Fruit fly (Drosophila melanogaster) whole organism, embryonic: ENCODE measurements around the gene Ets97D.

Experiments used
- Blimp-1 ChIP-seq: fragments of 200-800 bp; sonication (Bioruptor generic); optimal IDR thresholded peaks from 3 replicates; lab custom pipeline; 2018; ENCODE audit warnings: missing biosample characterization, missing genetic modification characterization, mild to moderate bottlenecking, moderate library complexity, missing genetic modification reagents
- Bteb2 ChIP-seq: fragments of 200-800 bp; sonication (Bioruptor generic); optimal IDR thresholded peaks from 2 replicates; lab custom pipeline; 2016; ENCODE audit warnings: missing biosample characterization, missing genetic modification characterization
- CG10321 ChIP-seq: fragments of 200-800 bp; sonication (Bioruptor generic); IDR thresholded peaks from 2 replicates; pipeline ENCODE4 v1.3.6; 2022; ENCODE audit warnings: missing biosample characterization, missing genetic modification characterization
- CG10366 ChIP-seq: fragments of 200-800 bp; sonication (Bioruptor generic); IDR thresholded peaks from 2 replicates; pipeline ENCODE4 v1.3.6; 2022; ENCODE audit warnings: missing biosample characterization, missing genetic modification characterization
- CG11456 ChIP-seq: fragments of 200-800 bp; sonication (Bioruptor generic); IDR thresholded peaks from 3 replicates; pipeline ENCODE4 v1.3.6; 2022; ENCODE audit warnings: missing biosample characterization, missing genetic modification characterization
- CG14050 ChIP-seq: fragments of 200-800 bp; sonication (Bioruptor generic); IDR thresholded peaks from 3 replicates; pipeline ENCODE4 v1.3.6; 2022; ENCODE audit warnings: missing biosample characterization, missing genetic modification characterization
- CG14710 ChIP-seq: fragments of 200-800 bp; sonication (Bioruptor generic); optimal IDR thresholded peaks from 3 replicates; lab custom pipeline; 2019; ENCODE audit warnings: missing biosample characterization, mild to moderate bottlenecking, missing genetic modification characterization, moderate library complexity
- CG1529 ChIP-seq: fragments of 200-800 bp; sonication (Bioruptor generic); optimal IDR thresholded peaks from 3 replicates; lab custom pipeline; 2018; ENCODE audit warnings: missing biosample characterization, missing genetic modification characterization
- CG15601 ChIP-seq: fragments of 200-800 bp; sonication (Bioruptor generic); optimal IDR thresholded peaks from 3 replicates; lab custom pipeline; 2019; ENCODE audit warnings: missing biosample characterization, mild to moderate bottlenecking, missing genetic modification characterization, moderate library complexity
- CG2120 ChIP-seq: fragments of 200-800 bp; sonication (Bioruptor generic); optimal IDR thresholded peaks from 3 replicates; lab custom pipeline; 2016; ENCODE audit warnings: missing biosample characterization, missing genetic modification characterization
- CG30403 ChIP-seq: fragments of 200-800 bp; sonication (Bioruptor generic); optimal IDR thresholded peaks from 3 replicates; lab custom pipeline; 2016; ENCODE audit warnings: missing biosample characterization, missing genetic modification characterization
- CG3163 ChIP-seq: fragments of 200-800 bp; sonication (Bioruptor generic); optimal IDR thresholded peaks from 3 replicates; lab custom pipeline; 2016; ENCODE audit warnings: missing biosample characterization, missing genetic modification characterization
- CG3407 ChIP-seq: fragments of 200-800 bp; sonication (Bioruptor generic); optimal IDR thresholded peaks from 2 replicates; lab custom pipeline; 2018; ENCODE audit warnings: missing biosample characterization, mild to moderate bottlenecking, missing genetic modification characterization
- CG43689 ChIP-seq: fragments of 200-800 bp; sonication (Bioruptor generic); IDR thresholded peaks from 2 replicates; pipeline ENCODE4 v1.3.6; 2022; ENCODE audit warnings: missing biosample characterization, missing genetic modification characterization
- CG4820 ChIP-seq: fragments of 200-800 bp; sonication (Bioruptor generic); optimal IDR thresholded peaks from 3 replicates; lab custom pipeline; 2016; ENCODE audit warnings: missing biosample characterization, missing genetic modification characterization
- Camta ChIP-seq: fragments of 200-800 bp; sonication (Bioruptor generic); optimal IDR thresholded peaks from 2 replicates; lab custom pipeline; 2016; ENCODE audit warnings: missing biosample characterization, missing genetic modification characterization
- CrebB ChIP-seq: fragments of 200-800 bp; sonication (Bioruptor generic); optimal IDR thresholded peaks from 3 replicates; lab custom pipeline; 2018; ENCODE audit warnings: missing biosample characterization, mild to moderate bottlenecking, missing genetic modification characterization
- Dad ChIP-seq: fragments of 200-800 bp; sonication (Bioruptor generic); optimal IDR thresholded peaks from 3 replicates; lab custom pipeline; 2016; ENCODE audit warnings: missing biosample characterization, missing genetic modification characterization
- Dref ChIP-seq: fragments of 200-800 bp; sonication (Bioruptor generic); IDR thresholded peaks from 2 replicates; pipeline ENCODE4 v1.3.6; 2022; ENCODE audit warnings: missing biosample characterization, missing genetic modification characterization
- E2f2 ChIP-seq: fragments of 200-800 bp; sonication (Bioruptor generic); IDR thresholded peaks from 2 replicates; pipeline ENCODE4 v1.3.6; 2022; ENCODE audit warnings: missing biosample characterization, missing genetic modification characterization
- Fer2 ChIP-seq: fragments of 200-800 bp; sonication (Bioruptor generic); optimal IDR thresholded peaks from 2 replicates; lab custom pipeline; 2018; ENCODE audit warnings: missing biosample characterization, mild to moderate bottlenecking, missing genetic modification characterization, moderate library complexity
- Fer3 ChIP-seq: fragments of 200-800 bp; sonication (Bioruptor generic); optimal IDR thresholded peaks from 2 replicates; lab custom pipeline; 2018; ENCODE audit warnings: missing biosample characterization, mild to moderate bottlenecking, missing genetic modification characterization, moderate library complexity
- Neu2 ChIP-seq: fragments of 200-800 bp; sonication (Bioruptor generic); optimal IDR thresholded peaks from 3 replicates; lab custom pipeline; 2016; ENCODE audit warnings: missing biosample characterization, missing genetic modification characterization, borderline replicate concordance
- PHDP ChIP-seq: fragments of 200-800 bp; sonication (Bioruptor generic); optimal IDR thresholded peaks from 3 replicates; lab custom pipeline; 2018; ENCODE audit warnings: missing biosample characterization, mild to moderate bottlenecking, missing genetic modification characterization, moderate library complexity
- Six4 ChIP-seq: fragments of 200-800 bp; sonication (Bioruptor generic); optimal IDR thresholded peaks from 2 replicates; lab custom pipeline; 2016; ENCODE audit warnings: missing biosample characterization, missing genetic modification characterization
- Tbp ChIP-seq: fragments of >200 bp; optimal IDR thresholded peaks from 2 replicates; lab custom pipeline; 2018; ENCODE audit warnings: missing biosample characterization, missing genetic modification characterization
- Xrp1 ChIP-seq: fragments of 200-800 bp; sonication (Bioruptor generic); IDR thresholded peaks from 2 replicates; pipeline ENCODE4 v1.3.6; 2022; ENCODE audit warnings: missing biosample characterization, missing genetic modification characterization
- abd-A ChIP-seq: fragments of 200-800 bp; sonication (Bioruptor generic); optimal IDR thresholded peaks from 3 replicates; lab custom pipeline; 2019; ENCODE audit warnings: missing biosample characterization, mild to moderate bottlenecking, missing genetic modification characterization, moderate library complexity
- ato ChIP-seq: fragments of 200-800 bp; sonication (Bioruptor generic); IDR thresholded peaks from 2 replicates; pipeline ENCODE4 v1.3.6; 2022; ENCODE audit warnings: missing biosample characterization, missing genetic modification characterization; ENCODE audit not compliant: partially characterized antibody
- bab2 ChIP-seq: fragments of 200-800 bp; sonication (Bioruptor generic); optimal IDR thresholded peaks from 2 replicates; lab custom pipeline; 2016; ENCODE audit warnings: missing biosample characterization, missing genetic modification characterization
- br ChIP-seq: fragments of >200 bp; optimal IDR thresholded peaks from 2 replicates; lab custom pipeline; 2017
- cas ChIP-seq: fragments of 200-800 bp; sonication (Bioruptor generic); IDR thresholded peaks from 2 replicates; pipeline ENCODE4 v1.3.6; 2022; ENCODE audit warnings: missing biosample characterization, missing genetic modification characterization
- cato ChIP-seq: fragments of 200-800 bp; sonication (Bioruptor generic); optimal IDR thresholded peaks from 2 replicates; lab custom pipeline; 2016; ENCODE audit warnings: missing biosample characterization, missing genetic modification characterization, borderline replicate concordance
- da ChIP-seq: fragments of 200-800 bp; sonication (Bioruptor generic); optimal IDR thresholded peaks from 2 replicates; lab custom pipeline; 2016; ENCODE audit warnings: missing biosample characterization, missing genetic modification characterization
- dati ChIP-seq: fragments of 200-800 bp; sonication (Bioruptor generic); IDR thresholded peaks from 2 replicates; pipeline ENCODE4 v1.3.6; 2022; ENCODE audit warnings: missing biosample characterization, missing genetic modification characterization
- dmrt99B ChIP-seq: fragments of 200-800 bp; sonication (Bioruptor generic); optimal IDR thresholded peaks from 2 replicates; lab custom pipeline; 2018; ENCODE audit warnings: missing biosample characterization, mild to moderate bottlenecking, missing genetic modification characterization, moderate library complexity
- dysf ChIP-seq: fragments of 200-800 bp; sonication (Bioruptor generic); IDR thresholded peaks from 3 replicates; pipeline ENCODE4 v1.3.6; 2022; ENCODE audit warnings: missing biosample characterization, missing genetic modification characterization
- en ChIP-seq: fragments of 200-800 bp; sonication (Bioruptor generic); optimal IDR thresholded peaks from 2 replicates; lab custom pipeline; 2016; ENCODE audit warnings: missing biosample characterization, missing genetic modification characterization
- eyg ChIP-seq: fragments of 200-800 bp; sonication (Bioruptor generic); optimal IDR thresholded peaks from 3 replicates; lab custom pipeline; 2016; ENCODE audit warnings: missing biosample characterization, missing genetic modification characterization
- gfzf ChIP-seq: fragments of 200-800 bp; sonication (Bioruptor generic); optimal IDR thresholded peaks from 2 replicates; lab custom pipeline; 2016; ENCODE audit warnings: missing biosample characterization, mild to moderate bottlenecking, missing genetic modification characterization, moderate library complexity
- kni ChIP-seq: fragments of 200-800 bp; sonication (Bioruptor generic); optimal IDR thresholded peaks from 3 replicates; lab custom pipeline; 2017; ENCODE audit warnings: mild to moderate bottlenecking, missing biosample characterization, missing genetic modification reagents, missing genetic modification characterization
- lab ChIP-seq: fragments of 200-800 bp; sonication (Bioruptor generic); optimal IDR thresholded peaks from 3 replicates; lab custom pipeline; 2017; ENCODE audit warnings: missing biosample characterization, missing genetic modification characterization, mild to moderate bottlenecking, moderate library complexity, missing genetic modification reagents
- luna ChIP-seq: fragments of 200-800 bp; sonication (Bioruptor generic); optimal IDR thresholded peaks from 2 replicates; lab custom pipeline; 2016; ENCODE audit warnings: missing biosample characterization, missing genetic modification characterization
- odd ChIP-seq: fragments of 200-800 bp; sonication (Bioruptor generic); optimal IDR thresholded peaks from 2 replicates; lab custom pipeline; 2017; ENCODE audit warnings: missing biosample characterization, mild to moderate bottlenecking, missing genetic modification characterization
- onecut ChIP-seq: fragments of 200-800 bp; sonication (Bioruptor generic); IDR thresholded peaks from 2 replicates; pipeline ENCODE4 v1.3.6; 2022; ENCODE audit warnings: missing biosample characterization, missing genetic modification characterization
- pnt ChIP-seq: fragments of 200-800 bp; sonication (Bioruptor generic); optimal IDR thresholded peaks from 3 replicates; lab custom pipeline; 2016; ENCODE audit warnings: missing biosample characterization, missing genetic modification characterization
- pzg ChIP-seq: fragments of 200-800 bp; sonication (Bioruptor generic); optimal IDR thresholded peaks from 3 replicates; lab custom pipeline; 2018; ENCODE audit warnings: missing biosample characterization, mild to moderate bottlenecking, missing genetic modification characterization, moderate library complexity
- salm ChIP-seq: fragments of 200-800 bp; sonication (Bioruptor generic); optimal IDR thresholded peaks from 2 replicates; lab custom pipeline; 2018; ENCODE audit warnings: missing biosample characterization, mild to moderate bottlenecking, missing genetic modification characterization
- sens-2 ChIP-seq: fragments of 200-800 bp; sonication (Bioruptor generic); IDR thresholded peaks from 2 replicates; pipeline ENCODE4 v1.3.6; 2022; ENCODE audit warnings: missing biosample characterization, missing genetic modification characterization
- sisA ChIP-seq: fragments of 200-800 bp; sonication (Bioruptor generic); IDR thresholded peaks from 2 replicates; pipeline ENCODE4 v1.3.6; 2022; ENCODE audit warnings: missing biosample characterization, missing genetic modification characterization
- sqz ChIP-seq: fragments of 200-800 bp; sonication (Bioruptor generic); optimal IDR thresholded peaks from 3 replicates; lab custom pipeline; 2018; ENCODE audit warnings: missing biosample characterization, mild to moderate bottlenecking, missing genetic modification characterization
- zfh2 ChIP-seq: fragments of 200-800 bp; sonication (Bioruptor generic); optimal IDR thresholded peaks from 2 replicates; lab custom pipeline; 2016; ENCODE audit warnings: missing biosample characterization, missing genetic modification characterization

Gene Ets97D

DNA sequence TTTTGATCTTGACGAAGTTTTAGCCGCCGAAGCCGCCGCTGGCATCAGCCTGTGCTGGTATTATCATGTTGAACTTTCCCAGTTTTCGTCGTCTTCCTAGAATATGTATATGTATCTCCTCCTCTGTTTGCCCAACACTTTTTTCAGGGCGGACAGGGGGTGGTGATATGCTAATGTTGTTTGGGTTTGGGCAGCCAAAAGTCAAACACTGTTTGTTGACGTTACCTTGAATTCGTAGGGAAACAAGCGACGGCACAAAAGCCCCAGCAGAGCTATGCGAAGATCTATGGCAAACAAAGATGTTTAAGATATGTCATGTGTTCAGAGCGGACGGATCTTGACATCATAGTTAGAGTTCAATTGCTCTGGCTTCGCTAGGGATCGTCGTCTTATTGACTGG, 3.9 kb downstream of the Ets97D start (continued):
- no peak for TF ChIP-seq bab2
- TF ChIP-seq pzg (GFP tag; lab: Kevin White, UChicago), result no peak
- TF ChIP-seq salm (tag; lab: Kevin White, UChicago), result no peak
- peak; percentile 64 for TF ChIP-seq Blimp-1
- no peak for TF ChIP-seq luna (GFP tag; lab: Kevin White, UChicago)
- TF ChIP-seq da, result no peak
- peak; percentile 53 for TF ChIP-seq CG15601 (tag; lab: Kevin White, UChicago)
- no peak for TF ChIP-seq dati (GFP tag; lab: Robert Waterston, UW)
- peak; percentile 54 for TF ChIP-seq lab
- TF ChIP-seq ato (GFP tag; lab: Robert Waterston, UW), result no peak
- peak; percentile 4 for TF ChIP-seq sqz (GFP tag; lab: Kevin White, UChicago)
- TF ChIP-seq en, result no peak
- TF ChIP-seq CG11456 (GFP tag; lab: Robert Waterston, UW), result 0 out of 3 replicates have a peak, but pooled peaks have one; percentile 50
- peak; percentile 41 for TF ChIP-seq CG3407 (GFP tag; lab: Kevin White, UChicago)
- no peak for TF ChIP-seq Six4 (GFP tag; lab: Kevin White, UChicago)
- 0 out of 2 replicates have a peak, but pooled peaks have one; percentile 12 for TF ChIP-seq onecut (GFP tag; lab: Robert Waterston, UW)
- TF ChIP-seq dmrt99B, result peak; percentile 41
- no peak for TF ChIP-seq Camta (GFP tag; lab: Kevin White, UChicago)
- TF ChIP-seq Dad (GFP tag; lab: Kevin White, UChicago), result no peak
- TF ChIP-seq CG14050, result no peak
- TF ChIP-seq Tbp (GFP tag; lab: Kevin White, UChicago), result no peak
- no peak; the same call in 1 of the 2 replicates for TF ChIP-seq CG10366 (GFP tag; lab: Robert Waterston, UW)
- no peak for TF ChIP-seq br
- no peak for TF ChIP-seq E2f2 (GFP tag; lab: Robert Waterston, UW)
- no peak for TF ChIP-seq zfh2 (GFP tag; lab: Kevin White, UChicago)
- TF ChIP-seq CG1529 (GFP tag; lab: Kevin White, UChicago), result no peak
- TF ChIP-seq kni (GFP tag; lab: Kevin White, UChicago), result peak; percentile 82
- TF ChIP-seq CG14710 (tag; lab: Kevin White, UChicago), result peak; percentile 37
- peak; percentile 49; the same call in 1 of the 2 replicates for TF ChIP-seq Xrp1 (GFP tag; lab: Robert Waterston, UW)
- TF ChIP-seq cas, result no peak
- TF ChIP-seq Fer3 (tag; lab: Kevin White, UChicago), result peak; percentile 23
- peak; percentile 32 for TF ChIP-seq PHDP (tag; lab: Kevin White, UChicago)
- no peak for TF ChIP-seq Dref
- TF ChIP-seq Neu2 (GFP tag; lab: Kevin White, UChicago), result no peak
- TF ChIP-seq cato (GFP tag; lab: Kevin White, UChicago), result no peak
- TF ChIP-seq CG4820 (GFP tag; lab: Kevin White, UChicago), result no peak
- TF ChIP-seq CG3163, result no peak
- TF ChIP-seq gfzf (GFP tag; lab: Kevin White, UChicago), result no peak
- no peak for TF ChIP-seq sens-2 (GFP tag; lab: Robert Waterston, UW)
- TF ChIP-seq eyg, result no peak
- TF ChIP-seq dysf (GFP tag; lab: Robert Waterston, UW), result no peak
- no peak for TF ChIP-seq pnt
- TF ChIP-seq CG30403 (GFP tag; lab: Kevin White, UChicago), result no peak
- TF ChIP-seq sisA (GFP tag; lab: Robert Waterston, UW), result no peak
- TF ChIP-seq abd-A (tag; lab: Kevin White, UChicago), result no peak
- TF ChIP-seq CG2120 (GFP tag; lab: Kevin White, UChicago), result no peak
- no peak for TF ChIP-seq CG10321 (GFP tag; lab: Robert Waterston, UW)
- TF ChIP-seq CrebB (tag; lab: Kevin White, UChicago), result peak; percentile 31
- TF ChIP-seq odd (GFP tag; lab: Kevin White, UChicago), result peak; percentile 34
- 0 out of 2 replicates have a peak, but pooled peaks have one; percentile 35 for TF ChIP-seq CG43689 (GFP tag; lab: Robert Waterston, UW)
- no peak for TF ChIP-seq Bteb2
- TF ChIP-seq Fer2 (tag; lab: Kevin White, UChicago), result no peak
